Fruit fly (Drosophila melanogaster): ENCODE measurements around the gene CG15370.
A peak's percentile ranks its signal among the peaks of the same experiment; 100 is the strongest.

Gene CG15370

DNA sequence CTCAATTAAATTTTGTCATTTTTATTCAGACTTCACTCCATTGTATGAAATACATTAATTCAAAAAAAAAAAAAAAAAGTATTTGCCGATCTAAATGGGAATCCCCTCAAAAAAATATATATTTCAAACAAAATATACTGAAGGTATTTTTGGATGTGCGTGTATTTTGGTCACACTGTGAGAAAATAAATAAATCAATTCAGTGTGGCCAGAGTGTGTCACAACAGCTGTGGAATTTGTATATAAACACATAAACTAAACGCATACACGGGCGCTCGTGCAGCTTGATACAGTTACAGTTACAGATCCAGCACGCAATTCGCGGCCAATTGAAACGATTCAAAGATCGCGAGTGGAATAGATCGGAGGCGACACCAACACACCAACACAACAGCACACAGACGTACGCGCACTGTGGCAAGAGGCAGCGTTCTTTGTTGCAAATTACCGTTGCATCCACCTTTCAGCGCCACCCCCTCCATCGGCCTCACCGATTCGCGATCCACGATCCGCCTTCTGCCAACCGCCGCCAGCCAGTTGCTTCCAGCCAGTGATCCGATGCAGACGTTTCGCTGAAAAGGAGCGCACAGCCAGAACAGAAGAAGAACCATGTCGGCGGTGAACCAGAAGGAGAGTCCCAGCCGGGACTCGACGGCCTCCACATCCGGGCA is 25.1 kb downstream of the CG15370 start, which contains the start of gene CG17754 (continued):
- no peak for TF ChIP-seq tup (GFP tag; optimal IDR thresholded peaks at IDR 0.05)
- no peak for TF ChIP-seq CG10366 (GFP tag; IDR thresholded peaks at IDR 0.05)
- no peak for TF ChIP-seq odd (GFP tag; optimal IDR thresholded peaks at IDR 0.05)
- TF ChIP-seq ERR (GFP tag; optimal IDR thresholded peaks at IDR 0.05) = no peak
- no peak for TF ChIP-seq CG3838 (GFP tag; optimal IDR thresholded peaks at IDR 0.05)
- TF ChIP-seq Trl (optimal IDR thresholded peaks at IDR 0.05) = no peak
- no peak for TF ChIP-seq Trl (GFP tag; optimal IDR thresholded peaks at IDR 0.05)
- TF ChIP-seq Hsf (GFP tag; optimal IDR thresholded peaks at IDR 0.05) = no peak
- TF ChIP-seq CG11398 (GFP tag; optimal IDR thresholded peaks at IDR 0.05) = no peak
- TF ChIP-seq Sox100B (GFP tag; optimal IDR thresholded peaks at IDR 0.05) = no peak
- TF ChIP-seq CG2712 (tag; optimal IDR thresholded peaks at IDR 0.05) = peak; percentile 13
- peak; percentile 33 for TF ChIP-seq Dp (GFP tag; optimal IDR thresholded peaks at IDR 0.05)
- TF ChIP-seq CG6683 (GFP tag; optimal IDR thresholded peaks at IDR 0.05) = no peak
- TF ChIP-seq eve (GFP tag; optimal IDR thresholded peaks at IDR 0.05) = no peak
- TF ChIP-seq jumu (GFP tag; optimal IDR thresholded peaks at IDR 0.05) = no peak
- no peak for TF ChIP-seq H2.0 (GFP tag; IDR thresholded peaks at IDR 0.05)
- TF ChIP-seq CG11560 (tag; IDR thresholded peaks at IDR 0.05) = no peak
- no peak for TF ChIP-seq tx (GFP tag; optimal IDR thresholded peaks at IDR 0.05)
- no peak for TF ChIP-seq bigmax (GFP tag; optimal IDR thresholded peaks at IDR 0.05)
- no peak for TF ChIP-seq CG9876 (GFP tag; optimal IDR thresholded peaks at IDR 0.05)
- no peak for TF ChIP-seq HLH4C (GFP tag; IDR thresholded peaks at IDR 0.05; ENCODE audit: partially characterized antibody)
- TF ChIP-seq al (GFP tag; IDR thresholded peaks at IDR 0.05) = no peak
- TF ChIP-seq CG18599 (GFP tag; optimal IDR thresholded peaks at IDR 0.05) = no peak
- no peak for TF ChIP-seq Mes4 (GFP tag; optimal IDR thresholded peaks at IDR 0.05)
- no peak for TF ChIP-seq z (GFP tag; IDR thresholded peaks at IDR 0.05)
- TF ChIP-seq CG2202 (tag; optimal IDR thresholded peaks at IDR 0.05) = no peak
- no peak for TF ChIP-seq lilli (GFP tag; optimal IDR thresholded peaks at IDR 0.05)
- TF ChIP-seq CG34376 (GFP tag; optimal IDR thresholded peaks at IDR 0.05) = no peak
- TF ChIP-seq sob (GFP tag; IDR thresholded peaks at IDR 0.05) = no peak
- no peak for TF ChIP-seq mam (GFP tag; optimal IDR thresholded peaks at IDR 0.05)
- no peak for TF ChIP-seq CG17802 (tag; optimal IDR thresholded peaks at IDR 0.05)
- no peak for TF ChIP-seq gsb-n (tag; optimal IDR thresholded peaks at IDR 0.05)
- TF ChIP-seq cad (GFP tag; optimal IDR thresholded peaks at IDR 0.05) = no peak
- TF ChIP-seq gro (GFP tag; optimal IDR thresholded peaks at IDR 0.05) = no peak
- no peak for TF ChIP-seq CG31224 (GFP tag; IDR thresholded peaks at IDR 0.05)
- TF ChIP-seq zen (tag; optimal IDR thresholded peaks at IDR 0.05) = no peak
- no peak for TF ChIP-seq fu2 (GFP tag; optimal IDR thresholded peaks at IDR 0.05)
- TF ChIP-seq E2f1 (GFP tag; IDR thresholded peaks at IDR 0.05) = no peak
- no peak for TF ChIP-seq Dref (GFP tag; IDR thresholded peaks at IDR 0.05)
- TF ChIP-seq Eip74EF (GFP tag; optimal IDR thresholded peaks at IDR 0.05) = no peak
- TF ChIP-seq Rfx (GFP tag; IDR thresholded peaks at IDR 0.05) = no peak
- no peak for TF ChIP-seq CG10959 (GFP tag; IDR thresholded peaks at IDR 0.05)
- no peak for TF ChIP-seq pita (GFP tag; optimal IDR thresholded peaks at IDR 0.05)
- no peak for TF ChIP-seq CG9215 (GFP tag; IDR thresholded peaks at IDR 0.05)
- TF ChIP-seq CG8924 (tag; optimal IDR thresholded peaks at IDR 0.05) = peak; percentile 34
- no peak for TF ChIP-seq CG10462 (GFP tag; optimal IDR thresholded peaks at IDR 0.05)
- TF ChIP-seq nerfin-1 (tag; optimal IDR thresholded peaks at IDR 0.05) = peak; percentile 83
- TF ChIP-seq ems (GFP tag; optimal IDR thresholded peaks at IDR 0.05) = no peak
- TF ChIP-seq emc (GFP tag; optimal IDR thresholded peaks at IDR 0.05) = no peak
- TF ChIP-seq p53 (GFP tag; optimal IDR thresholded peaks at IDR 0.05) = no peak
- no peak for TF ChIP-seq TFAM (GFP tag; optimal IDR thresholded peaks at IDR 0.05)
- no peak for TF ChIP-seq CG10431 (GFP tag; optimal IDR thresholded peaks at IDR 0.05)
